Worm (Caenorhabditis elegans): ENCODE results near the gene T19H5.4.

ce11 chrII:9454304-9454703 is 32.9 kb downstream of the T19H5.4 start, which contains the start of gene chil-19:
- TF ChIP-seq lin-32 (GFP tag; optimal IDR thresholded peaks at IDR 0.05) (no peak), mab-5 (tag; optimal IDR thresholded peaks at IDR 0.05) (no peak), ztf-11 (tag; optimal IDR thresholded peaks at IDR 0.05) (no peak), mls-2 (tag; optimal IDR thresholded peaks at IDR 0.05) (no peak), pha-4 (tag; optimal IDR thresholded peaks at IDR 0.05) (no peak), snpc-4 (tag; optimal IDR thresholded peaks at IDR 0.05) (no peak), nhr-237 (tag; optimal IDR thresholded peaks at IDR 0.05) (no peak), elt-3 (tag; optimal IDR thresholded peaks at IDR 0.05) (no peak), unc-62 (GFP tag; optimal IDR thresholded peaks at IDR 0.05) (no peak), blmp-1 (tag; optimal IDR thresholded peaks at IDR 0.05) (no peak), unc-39 (tag; optimal IDR thresholded peaks at IDR 0.05) (no peak), lsy-2 (tag; optimal IDR thresholded peaks at IDR 0.05) (no peak), elt-1 (tag; optimal IDR thresholded peaks at IDR 0.05; ENCODE audit: borderline replicate concordance, insufficient read depth) (no peak)

Data from whole organism, mixed stage, embryonic.